Worm (Caenorhabditis elegans) whole organism, L4 larva: ENCODE data around the gene T02H6.5.

Experiments
- F26F4.8 ChIP-seq: fragments of 200-800 bp; sonication (Bioruptor generic); conservative IDR thresholded peaks from 2 replicates; pipeline ENCODE4 v1.3.6; 2022; ENCODE audit warnings: missing genetic modification characterization, missing compliant biosample characterization
- R02D3.7 ChIP-seq: fragments of 150-350 bp; sonication (generic microtip); optimal IDR thresholded peaks from 3 replicates; lab custom pipeline; 2014; ENCODE audit warnings: missing biosample characterization, missing genetic modification characterization
- T20F7.1 ChIP-seq: fragments of 200-800 bp; sonication (Bioruptor generic); optimal IDR thresholded peaks from 2 replicates; lab custom pipeline; 2018; ENCODE audit warnings: mild to moderate bottlenecking, missing genetic modification characterization, missing compliant biosample characterization
- T26A8.4 ChIP-seq: fragments of 200-800 bp; sonication (Bioruptor generic); IDR thresholded peaks from 2 replicates; pipeline ENCODE4 v1.3.6; 2022; ENCODE audit warnings: missing genetic modification characterization, missing compliant biosample characterization
- Y105C5A.15 ChIP-seq: fragments of 200-800 bp; sonication (Bioruptor generic); IDR thresholded peaks from 2 replicates; pipeline ENCODE4 v1.3.6; 2022; ENCODE audit warnings: missing genetic modification characterization, missing compliant biosample characterization
- Y48G9A.11 ChIP-seq: fragments of 200-800 bp; sonication (Bioruptor generic); IDR thresholded peaks from 2 replicates; pipeline ENCODE4 v1.3.6; 2022; ENCODE audit warnings: missing genetic modification reagents, missing genetic modification characterization, missing compliant biosample characterization
- Y75B8A.6 ChIP-seq: fragments of 200-800 bp; sonication (Bioruptor generic); IDR thresholded peaks from 2 replicates; pipeline ENCODE4 v1.3.6; 2022; ENCODE audit warnings: missing genetic modification reagents, missing genetic modification characterization, missing compliant biosample characterization
- ZK546.5 ChIP-seq, 2 experiments: sonication (generic microtip); optimal IDR thresholded peaks; 2 replicates each; lab custom pipeline; 2017; ENCODE audit warnings: missing biosample characterization in 2 of 2, missing genetic modification characterization in 2 of 2
- aly-2 ChIP-seq: sonication (generic microtip); optimal IDR thresholded peaks from 2 replicates; lab custom pipeline; 2018; ENCODE audit warnings: missing biosample characterization, missing genetic modification characterization
- arid-1 ChIP-seq: fragments of 200-800 bp; sonication (Bioruptor generic); conservative IDR thresholded peaks from 2 replicates; pipeline ENCODE4 v1.3.6; 2022; ENCODE audit warnings: missing genetic modification reagents, missing genetic modification characterization, missing compliant biosample characterization
- attf-4 ChIP-seq: sonication (generic microtip); optimal IDR thresholded peaks from 3 replicates; lab custom pipeline; 2017; ENCODE audit warnings: missing biosample characterization, missing genetic modification characterization
- ceh-32 ChIP-seq: sonication (generic microtip); optimal IDR thresholded peaks from 2 replicates; lab custom pipeline; 2016; ENCODE audit warnings: mild to moderate bottlenecking, missing genetic modification characterization, missing compliant biosample characterization; ENCODE audit not compliant: poor library complexity
- ceh-82 ChIP-seq: sonication (generic microtip); optimal IDR thresholded peaks from 2 replicates; lab custom pipeline; 2017; ENCODE audit warnings: missing biosample characterization, missing genetic modification characterization
- egl-27 ChIP-seq: sonication (generic microtip); optimal IDR thresholded peaks from 3 replicates; lab custom pipeline; 2017; ENCODE audit warnings: missing biosample characterization, missing genetic modification reagents, missing genetic modification characterization
- fkh-10 ChIP-seq: fragments of 150-350 bp; optimal IDR thresholded peaks from 2 replicates; lab custom pipeline; 2014; ENCODE audit warnings: missing biosample characterization, missing genetic modification reagents, missing genetic modification characterization
- fos-1 ChIP-seq: fragments of 150-350 bp; optimal IDR thresholded peaks from 2 replicates; lab custom pipeline; 2014; ENCODE audit warnings: missing biosample characterization, missing genetic modification characterization
- hlh-30 ChIP-seq: sonication (generic microtip); optimal IDR thresholded peaks from 2 replicates; lab custom pipeline; 2017; ENCODE audit warnings: antibody characterized with exemption, mild to moderate bottlenecking, missing genetic modification characterization, missing compliant biosample characterization; ENCODE audit not compliant: insufficient read depth
- hmg-1.1 ChIP-seq: fragments of 200-800 bp; sonication (Bioruptor generic); IDR thresholded peaks from 2 replicates; pipeline ENCODE4 v1.3.6; 2022; ENCODE audit warnings: missing genetic modification reagents, missing genetic modification characterization, missing compliant biosample characterization
- jun-1 ChIP-seq: fragments of 150-350 bp; optimal IDR thresholded peaks from 2 replicates; lab custom pipeline; 2014; ENCODE audit warnings: missing biosample characterization, missing genetic modification reagents, missing genetic modification characterization
- lim-7 ChIP-seq: fragments of 200-800 bp; sonication (Bioruptor generic); IDR thresholded peaks from 2 replicates; pipeline ENCODE4 v1.3.6; 2022; ENCODE audit warnings: missing genetic modification characterization, missing compliant biosample characterization
- lin-1 ChIP-seq: fragments of 200-800 bp; sonication (Bioruptor generic); IDR thresholded peaks from 2 replicates; pipeline ENCODE4 v1.3.6; 2022; ENCODE audit warnings: missing genetic modification reagents, missing genetic modification characterization, missing compliant biosample characterization
- lin-13 ChIP-seq: fragments of 150-350 bp; optimal IDR thresholded peaks from 2 replicates; lab custom pipeline; 2014; ENCODE audit warnings: missing biosample characterization, missing genetic modification reagents, missing genetic modification characterization
- lin-15B ChIP-seq: fragments of 150-350 bp; sonication (generic microtip); optimal IDR thresholded peaks from 3 replicates; lab custom pipeline; 2014; ENCODE audit warnings: missing biosample characterization, missing genetic modification characterization
- lin-29 ChIP-seq: fragments of 200-800 bp; sonication (Bioruptor generic); IDR thresholded peaks from 2 replicates; pipeline ENCODE4 v1.3.6; 2022; ENCODE audit warnings: missing genetic modification reagents, missing genetic modification characterization, missing compliant biosample characterization
- lin-38 ChIP-seq: fragments of 200-800 bp; sonication (Bioruptor generic); IDR thresholded peaks from 2 replicates; pipeline ENCODE4 v1.3.6; 2022; ENCODE audit warnings: missing genetic modification reagents, missing genetic modification characterization, missing compliant biosample characterization
- lir-3 ChIP-seq: sonication (generic microtip); optimal IDR thresholded peaks from 2 replicates; lab custom pipeline; 2016; ENCODE audit warnings: mild to moderate bottlenecking, missing genetic modification characterization, missing compliant biosample characterization
- lsy-2 ChIP-seq, 2 experiments: fragments of 150-350 bp in 1 of 2; sonication (generic microtip) in 1 of 2; optimal IDR thresholded peaks; 2 replicates each; lab custom pipeline; 2014 to 2017; ENCODE audit warnings: missing biosample characterization in 2 of 2, missing genetic modification characterization in 2 of 2
- mdl-1 ChIP-seq, 2 experiments: fragments of 150-350 bp in 1 of 2; sonication (generic microtip) in 1 of 2; optimal IDR thresholded peaks; 2 replicates each; lab custom pipeline; 2014 to 2017; ENCODE audit warnings: missing biosample characterization in 2 of 2, missing genetic modification characterization in 2 of 2
- nhr-25 ChIP-seq: sonication (generic microtip); optimal IDR thresholded peaks from 2 replicates; lab custom pipeline; 2017; ENCODE audit warnings: missing genetic modification characterization, mild to moderate bottlenecking, missing compliant biosample characterization, antibody characterized with exemption, moderate library complexity, borderline replicate concordance; ENCODE audit not compliant: insufficient read depth
- nhr-41 ChIP-seq: fragments of 200-800 bp; sonication (Bioruptor generic); IDR thresholded peaks from 2 replicates; pipeline ENCODE4 v1.3.6; 2022; ENCODE audit warnings: missing genetic modification reagents, missing genetic modification characterization, missing compliant biosample characterization
- nhr-48 ChIP-seq: sonication (generic microtip); optimal IDR thresholded peaks from 2 replicates; lab custom pipeline; 2016; ENCODE audit warnings: mild to moderate bottlenecking, missing genetic modification characterization, missing compliant biosample characterization
- nhr-6 ChIP-seq: fragments of 150-350 bp; optimal IDR thresholded peaks from 2 replicates; lab custom pipeline; 2014; ENCODE audit warnings: missing biosample characterization, missing genetic modification characterization
- nhr-77 ChIP-seq: fragments of 150-350 bp; optimal IDR thresholded peaks from 2 replicates; lab custom pipeline; 2014; ENCODE audit warnings: missing biosample characterization, missing genetic modification characterization
- pha-4 ChIP-seq, 2 experiments: fragments of 150-350 bp in 1 of 2; fragments of 200-800 bp in 1 of 2; sonication (Bioruptor generic) in 1 of 2; IDR thresholded peaks in 1 of 2; optimal IDR thresholded peaks in 1 of 2; 2 replicates each; pipeline versions ENCODE4 v1.3.6 to Lab custom; 2014 to 2022; ENCODE audit warnings: missing genetic modification characterization in 2 of 2, missing genetic modification reagents in 2 of 2, missing biosample characterization in 1 of 2, missing compliant biosample characterization in 1 of 2
- sdz-12 ChIP-seq: fragments of 200-800 bp; sonication (Bioruptor generic); optimal IDR thresholded peaks from 2 replicates; lab custom pipeline; 2018; ENCODE audit warnings: mild to moderate bottlenecking, missing genetic modification characterization, missing compliant biosample characterization
- snpc-1.2 ChIP-seq: fragments of 200-800 bp; sonication (Bioruptor generic); IDR thresholded peaks from 2 replicates; pipeline ENCODE4 v1.3.6; 2022; ENCODE audit warnings: missing genetic modification reagents, missing genetic modification characterization, missing compliant biosample characterization
- snpc-4 ChIP-seq: fragments of 150-350 bp; optimal IDR thresholded peaks from 2 replicates; lab custom pipeline; 2014; ENCODE audit warnings: missing biosample characterization, missing genetic modification characterization
- tag-97 ChIP-seq: fragments of 200-800 bp; sonication (Bioruptor generic); IDR thresholded peaks from 2 replicates; pipeline ENCODE4 v1.3.6; 2022; ENCODE audit warnings: missing genetic modification characterization, missing compliant biosample characterization
- tra-1 ChIP-seq: fragments of 200-800 bp; sonication (Bioruptor generic); IDR thresholded peaks from 2 replicates; pipeline ENCODE4 v1.3.6; 2022; ENCODE audit warnings: missing genetic modification reagents, missing genetic modification characterization, missing compliant biosample characterization
- unc-39 ChIP-seq: sonication (generic microtip); optimal IDR thresholded peaks from 2 replicates; lab custom pipeline; 2017; ENCODE audit warnings: missing biosample characterization, missing genetic modification characterization
- zfp-3 ChIP-seq: fragments of 200-800 bp; sonication (Bioruptor generic); conservative IDR thresholded peaks from 2 replicates; pipeline ENCODE4 v1.3.6; 2022; ENCODE audit warnings: missing genetic modification reagents, missing genetic modification characterization, missing compliant biosample characterization
- ztf-11 ChIP-seq: fragments of 150-350 bp; optimal IDR thresholded peaks from 2 replicates; lab custom pipeline; 2014; ENCODE audit warnings: missing biosample characterization, missing genetic modification characterization
- ztf-7 ChIP-seq: fragments of 150-350 bp; optimal IDR thresholded peaks from 2 replicates; lab custom pipeline; 2014; ENCODE audit warnings: missing biosample characterization, missing genetic modification characterization

Gene T02H6.5

ce11 chrII:684811-685210, at the start of gene T02H6.5:
Gene T02H6.5, plus strand, starts transcription at chrII:685111.
- TF ChIP-seq ZK546.5 (tag; optimal IDR thresholded peaks at IDR 0.05; lab: Kevin White, UChicago) (no peak), lin-38 (GFP tag; lab: Robert Waterston, UW) (no peak), R02D3.7 (no peak), lsy-2 (tag; optimal IDR thresholded peaks at IDR 0.05; lab: Kevin White, UChicago) (no peak), tra-1 (GFP tag; lab: Robert Waterston, UW) (no peak), unc-39 (no peak), snpc-4 (tag; lab: Kevin White, UChicago) (no peak), lin-15B (no peak), T20F7.1 (no peak), tag-97 (GFP tag; lab: Robert Waterston, UW) (no peak), aly-2 (no peak), ceh-32 (tag; lab: Kevin White, UChicago) (no peak), F26F4.8 (GFP tag; lab: Robert Waterston, UW) (no peak), hlh-30 (tag; lab: Kevin White, UChicago) (no peak), snpc-1.2 (GFP tag; lab: Robert Waterston, UW) (no peak)

- TF ChIP-seq jun-1 (tag; lab: Kevin White, UChicago) (no peak), ceh-82 (tag; lab: Kevin White, UChicago) (no peak), nhr-25 (tag; lab: Kevin White, UChicago) (no peak), fos-1 (tag; lab: Kevin White, UChicago) (no peak), T26A8.4 (GFP tag; lab: Robert Waterston, UW) (no peak), arid-1 (GFP tag; lab: Robert Waterston, UW) (no peak), nhr-77 (no peak), pha-4 (GFP tag; IDR thresholded peaks at IDR 0.05; lab: Robert Waterston, UW) (no peak), pha-4 (tag; optimal IDR thresholded peaks at IDR 0.05; lab: Kevin White, UChicago) (no peak), ztf-11 (no peak), nhr-48 (tag; lab: Kevin White, UChicago) (no peak), lir-3 (tag; lab: Kevin White, UChicago) (no peak), zfp-3 (GFP tag; lab: Robert Waterston, UW) (no peak), hmg-1.1 (GFP tag; lab: Robert Waterston, UW) (no peak), Y48G9A.11 (GFP tag; lab: Robert Waterston, UW) (no peak), sdz-12 (GFP tag; lab: Kevin White, UChicago) (no peak), lin-29 (no peak)
These were observed 45.4 kb upstream of the T02H6.5 start, which contains the start of gene K07E8.6 for ce11 chrII:639467-639866. Gene K07E8.6, minus strand, starts transcription at chrII:639567.

- TF ChIP-seq lim-7 (GFP tag; lab: Robert Waterston, UW) (no peak), fkh-10 (no peak), tra-1 (GFP tag; lab: Robert Waterston, UW) (no peak), lin-1 (no peak), nhr-6 (tag; lab: Kevin White, UChicago) (no peak), egl-27 (tag; lab: Kevin White, UChicago) (no peak), ztf-7 (no peak), attf-4 (tag; lab: Kevin White, UChicago) (no peak), T26A8.4 (GFP tag; lab: Robert Waterston, UW) (no peak), pha-4 (GFP tag; IDR thresholded peaks at IDR 0.05; lab: Robert Waterston, UW) (no peak), pha-4 (tag; optimal IDR thresholded peaks at IDR 0.05; lab: Kevin White, UChicago) (no peak), Y75B8A.6 (GFP tag; lab: Robert Waterston, UW) (no peak), ceh-32 (tag; lab: Kevin White, UChicago) (no peak), mdl-1 (tag; optimal IDR thresholded peaks at IDR 0.05; lab: Kevin White, UChicago) (no peak), snpc-1.2 (GFP tag; lab: Robert Waterston, UW) (no peak), ceh-82 (tag; lab: Kevin White, UChicago) (no peak), lin-38 (GFP tag; lab: Robert Waterston, UW) (no peak), lin-13 (no peak), Y105C5A.15 (GFP tag; lab: Robert Waterston, UW) (no peak), nhr-41 (GFP tag; lab: Robert Waterston, UW) (no peak)
- TF ChIP-seq, all 104 proteins: peak for 0
These were observed 41.2 kb upstream of the T02H6.5 start for ce11 chrII:643733-644132.
